Worm (Caenorhabditis elegans): ENCODE results near the gene M117.6.

DNA sequence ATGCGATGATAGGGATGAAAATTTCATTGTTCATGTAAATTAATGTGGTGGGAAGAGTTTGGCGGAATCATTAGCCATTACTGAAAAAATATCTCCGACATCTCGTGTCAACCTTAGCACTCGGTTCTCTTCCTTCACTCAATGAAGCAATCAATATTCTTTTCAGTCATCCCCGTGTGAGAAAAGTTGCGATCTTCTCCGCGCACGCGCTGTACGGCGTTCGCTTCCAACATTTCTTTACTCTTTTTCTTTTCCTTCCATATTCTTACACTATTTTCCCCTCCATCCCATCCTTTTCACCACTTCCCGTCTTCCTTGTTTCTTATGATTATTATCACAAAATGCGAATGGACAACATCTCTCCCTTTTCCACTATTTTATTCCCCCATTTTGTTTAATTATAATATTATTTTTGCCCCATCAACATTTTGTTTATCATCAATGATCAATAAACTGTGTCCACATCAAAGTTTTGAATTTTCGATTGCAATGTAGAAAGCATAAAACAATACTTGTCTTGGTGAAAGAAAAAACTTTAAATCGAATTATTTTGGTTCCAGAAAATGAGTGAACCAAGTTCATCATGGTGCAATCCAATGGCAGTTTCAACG is 32.2 kb upstream of the M117.6 start, which contains the start of gene mob-1:
- TF ChIP-seq hmg-4 (GFP tag; optimal IDR thresholded peaks at IDR 0.05) (no peak), tra-4 (tag; optimal IDR thresholded peaks at IDR 0.05) (no peak), F13C5.2 (tag; optimal IDR thresholded peaks at IDR 0.05) (no peak), ama-1 (optimal IDR thresholded peaks at IDR 0.05) (no peak), ceh-36 (tag; optimal IDR thresholded peaks at IDR 0.05) (no peak), ceh-13 (GFP tag; optimal IDR thresholded peaks at IDR 0.05) (no peak)

Measured in whole organism, early embryonic.